Worm (Caenorhabditis elegans): ENCODE measurements around the gene T28C12.2.

DNA sequence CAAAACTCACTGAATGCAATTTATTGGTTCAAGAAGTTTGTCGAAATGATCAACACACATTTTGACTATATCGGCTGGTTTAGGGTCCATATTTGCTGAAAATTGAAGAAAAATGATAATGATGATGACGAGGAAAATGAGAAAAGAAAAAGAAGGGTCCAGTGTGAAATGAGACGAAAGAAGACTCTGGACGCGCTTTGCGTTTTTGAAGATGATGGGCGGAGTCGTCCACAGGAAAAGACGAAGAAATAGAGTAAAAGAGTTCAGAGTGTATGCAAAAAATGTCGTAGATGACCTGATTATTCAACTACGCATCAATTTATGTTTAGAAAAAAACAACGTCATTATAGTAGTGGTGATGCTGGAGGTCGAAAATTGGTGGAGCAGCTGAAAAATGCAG lies 45.8 kb downstream of the T28C12.2 start, which contains the start of gene F13H6.5:
- no peak for TF ChIP-seq lin-54 (GFP tag; optimal IDR thresholded peaks at IDR 0.05)
- TF ChIP-seq pha-4 (tag; optimal IDR thresholded peaks at IDR 0.05) = no peak
- TF ChIP-seq dox-1 (GFP tag; IDR thresholded peaks at IDR 0.05) = no peak
- no peak for TF ChIP-seq T07F8.4 (tag; optimal IDR thresholded peaks at IDR 0.05)
- no peak for TF ChIP-seq aptf-2 (GFP tag; conservative IDR thresholded peaks at IDR 0.05)
- TF ChIP-seq ceh-91 (GFP tag; IDR thresholded peaks at IDR 0.05) = no peak
- no peak for TF ChIP-seq F55B11.4 (tag; optimal IDR thresholded peaks at IDR 0.05; ENCODE audit: borderline replicate concordance, insufficient read depth)

Measured in whole organism, young adult.